Fruit fly (Drosophila melanogaster): ENCODE data around the gene iPLA2-VIA.

DNA sequence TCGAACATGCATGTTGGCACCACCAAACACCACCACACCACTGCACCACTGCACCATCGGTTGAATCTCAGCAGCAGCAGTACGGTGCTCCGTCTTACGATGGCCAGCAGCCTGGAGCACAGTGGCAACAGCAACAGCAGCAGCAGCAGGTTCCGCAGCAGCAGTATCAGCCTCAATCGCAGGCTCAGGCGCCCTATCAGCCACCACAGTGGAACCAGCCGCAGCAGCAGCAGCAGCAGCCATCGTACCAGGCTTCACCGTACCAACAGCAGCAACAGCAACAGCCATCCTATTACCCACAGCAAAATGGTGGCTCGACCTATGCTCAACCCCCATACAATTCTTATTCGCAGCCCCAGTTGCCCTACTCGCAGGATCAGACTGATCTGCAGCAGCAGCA, 32.0 kb downstream of the iPLA2-VIA start:
- no peak for TF ChIP-seq psq (optimal IDR thresholded peaks at IDR 0.05)
- TF ChIP-seq Sin3A (optimal IDR thresholded peaks at IDR 0.05), result no peak
- no peak for TF ChIP-seq h (optimal IDR thresholded peaks at IDR 0.05)
- no peak for TF ChIP-seq ttk (optimal IDR thresholded peaks at IDR 0.05)
- TF ChIP-seq Myc (optimal IDR thresholded peaks at IDR 0.05), result no peak
- TF ChIP-seq insv (optimal IDR thresholded peaks at IDR 0.05), result no peak
